Worm (Caenorhabditis elegans) whole organism, L3 larva: Measurements from ENCODE around the gene Y59C2A.2.

Source experiments
- ceh-28 ChIP-seq: fragments of 150-350 bp; optimal IDR thresholded peaks from 2 replicates; lab custom pipeline; 2014; ENCODE audit warnings: missing biosample characterization, missing genetic modification reagents, missing genetic modification characterization
- elt-1 ChIP-seq: fragments of 150-350 bp; optimal IDR thresholded peaks from 2 replicates; lab custom pipeline; 2014; ENCODE audit warnings: missing biosample characterization, missing genetic modification characterization
- nfya-1 ChIP-seq: sonication (generic microtip); optimal IDR thresholded peaks from 2 replicates; lab custom pipeline; 2017; ENCODE audit warnings: missing genetic modification characterization, mild to moderate bottlenecking, missing compliant biosample characterization, antibody characterized with exemption, moderate library complexity; ENCODE audit not compliant: insufficient read depth
- nhr-28 ChIP-seq: fragments of 150-350 bp; optimal IDR thresholded peaks from 2 replicates; lab custom pipeline; 2014; ENCODE audit warnings: missing biosample characterization, missing genetic modification characterization
- snpc-4 ChIP-seq: fragments of 150-350 bp; optimal IDR thresholded peaks from 2 replicates; lab custom pipeline; 2014; ENCODE audit warnings: missing biosample characterization, missing genetic modification characterization
- ztf-11 ChIP-seq: fragments of 150-350 bp; optimal IDR thresholded peaks from 2 replicates; lab custom pipeline; 2014; ENCODE audit warnings: missing biosample characterization, missing genetic modification characterization

DNA sequence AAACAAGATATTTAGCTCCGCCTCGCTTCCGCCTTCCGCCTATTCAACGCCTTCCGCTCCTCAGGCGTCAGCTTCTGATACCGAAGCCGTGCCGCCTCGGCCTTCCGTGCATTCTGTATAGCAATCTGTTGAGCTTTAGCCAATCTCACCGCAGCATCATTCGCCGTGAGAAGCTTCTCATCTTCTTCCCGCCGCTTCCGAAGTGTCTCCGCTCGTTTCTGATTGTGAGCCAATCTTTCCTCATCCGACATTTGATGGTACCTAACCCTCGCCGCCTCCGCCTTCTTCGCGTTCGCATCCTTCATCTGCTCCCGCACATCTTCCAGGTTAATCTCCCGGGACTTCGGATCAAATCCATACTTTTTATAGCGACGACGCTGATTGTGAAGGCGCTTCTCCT lies 11.6 kb upstream of the Y59C2A.2 start:
- TF ChIP-seq nhr-28 (tag; lab: Kevin White, UChicago) (no peak), elt-1 (tag; lab: Kevin White, UChicago) (no peak), ztf-11 (tag; lab: Kevin White, UChicago) (no peak), nfya-1 (no peak), ceh-28 (tag; lab: Kevin White, UChicago) (no peak), snpc-4 (no peak)
